Fruit fly (Drosophila melanogaster): ENCODE results near the gene Mettl2.

Mettl2 gene

DNA sequence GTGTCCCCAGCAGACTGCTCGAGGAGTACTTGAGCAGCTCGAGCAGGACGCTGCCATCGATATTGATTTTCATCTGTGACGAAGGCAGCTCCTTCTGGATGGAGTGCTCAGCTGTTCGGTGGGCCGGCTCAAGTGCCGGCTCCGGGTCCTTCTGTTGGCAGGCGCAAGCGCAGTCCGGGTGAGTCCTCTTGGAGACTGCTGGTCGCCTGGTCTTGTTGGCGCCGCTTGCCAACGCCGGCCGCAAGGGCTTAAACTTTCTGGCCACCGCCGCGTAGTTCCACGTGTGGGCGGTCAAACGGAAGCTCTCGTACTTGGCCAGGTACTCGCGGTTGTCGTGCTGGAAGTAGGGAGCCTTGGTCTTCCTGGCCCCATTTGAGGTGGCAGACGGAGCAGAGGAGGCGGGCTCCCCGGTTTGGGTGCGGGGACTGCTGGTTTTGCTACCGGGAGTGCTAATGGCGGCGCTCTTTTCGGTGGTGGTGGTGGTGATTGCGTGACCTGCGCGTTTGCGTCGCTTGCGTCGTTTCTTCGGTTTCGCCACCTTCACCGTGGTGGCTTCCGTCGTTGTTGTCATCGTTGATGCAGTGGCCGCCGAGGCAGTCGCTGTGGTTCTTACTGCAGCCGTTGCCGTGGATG is 22.8 kb upstream of the Mettl2 start:
- TF ChIP-seq net (GFP tag; optimal IDR thresholded peaks at IDR 0.05) (no peak), CG7368 (GFP tag; optimal IDR thresholded peaks at IDR 0.05) (peak; percentile 25), cyc (GFP tag; optimal IDR thresholded peaks at IDR 0.05) (no peak)

dm6 chr3L:1653752-1654151 is 14.7 kb upstream of the Mettl2 start:
- TF ChIP-seq CG9139 (GFP tag; optimal IDR thresholded peaks at IDR 0.05) (no peak), dsx (GFP tag; optimal IDR thresholded peaks at IDR 0.05; ENCODE audit: poor library complexity, severe bottlenecking) (no peak), achi (GFP tag; optimal IDR thresholded peaks at IDR 0.05) (no peak), CG8632 (GFP tag; optimal IDR thresholded peaks at IDR 0.05) (no peak), CG10669 (GFP tag; optimal IDR thresholded peaks at IDR 0.05) (no peak), Met (GFP tag; optimal IDR thresholded peaks at IDR 0.05) (no peak), CG3032 (tag; optimal IDR thresholded peaks at IDR 0.05) (no peak), Lpt (GFP tag; optimal IDR thresholded peaks at IDR 0.05) (no peak), Gug (GFP tag; IDR thresholded peaks at IDR 0.05) (no peak), fd85E (GFP tag; optimal IDR thresholded peaks at IDR 0.05) (no peak)

dm6 chr3L:1652700-1653200 is 13.7 kb upstream of the Mettl2 start, which contains the start of the genes CG7970 and Vta1:
CG7970 (plus strand) TSS chr3L:1652750.
Vta1 (minus strand) TSS chr3L:1652900.
- TF ChIP-seq Gug (GFP tag; IDR thresholded peaks at IDR 0.05): peak; percentile 13; the same call in 1 of the 2 replicates
- no peak for TF ChIP-seq fd59A (GFP tag; optimal IDR thresholded peaks at IDR 0.05)
- no peak for TF ChIP-seq Smox (GFP tag; optimal IDR thresholded peaks at IDR 0.05)
- peak; percentile 80 for TF ChIP-seq eg (GFP tag; IDR thresholded peaks at IDR 0.05)
- TF ChIP-seq CG1621 (tag; optimal IDR thresholded peaks at IDR 0.05): peak; percentile 80
- no peak for TF ChIP-seq Sox15 (GFP tag; optimal IDR thresholded peaks at IDR 0.05)
- peak; percentile 35; the same call in 1 of the 3 replicates for TF ChIP-seq CG6163 (GFP tag; IDR thresholded peaks at IDR 0.05)
- no peak for TF ChIP-seq CG11902 (GFP tag; optimal IDR thresholded peaks at IDR 0.05)
- no peak for TF ChIP-seq topi (GFP tag; optimal IDR thresholded peaks at IDR 0.05)
- no peak for TF ChIP-seq esn (GFP tag; optimal IDR thresholded peaks at IDR 0.05)
- TF ChIP-seq CG3919 (GFP tag; optimal IDR thresholded peaks at IDR 0.05): no peak
- peak; percentile 21 for TF ChIP-seq CG11762 (GFP tag; optimal IDR thresholded peaks at IDR 0.05; ENCODE audit: insufficient read depth)
- TF ChIP-seq CG32006 (GFP tag; optimal IDR thresholded peaks at IDR 0.05): no peak
- peak; percentile 75 for TF ChIP-seq spab (GFP tag; optimal IDR thresholded peaks at IDR 0.05)
- no peak for TF ChIP-seq CG4318 (GFP tag; optimal IDR thresholded peaks at IDR 0.05)
- TF ChIP-seq CG6854 (GFP tag; optimal IDR thresholded peaks at IDR 0.05): peak; percentile 79
- no peak for TF ChIP-seq ss (GFP tag; optimal IDR thresholded peaks at IDR 0.05)
- no peak for TF ChIP-seq Ets96B (tag; optimal IDR thresholded peaks at IDR 0.05)
- TF ChIP-seq Blimp-1 (GFP tag; optimal IDR thresholded peaks at IDR 0.05): no peak
- no peak for TF ChIP-seq CG10631 (GFP tag; optimal IDR thresholded peaks at IDR 0.05)
- TF ChIP-seq vri (GFP tag; optimal IDR thresholded peaks at IDR 0.05): no peak
- TF ChIP-seq pdm3 (GFP tag; optimal IDR thresholded peaks at IDR 0.05): no peak
- TF ChIP-seq CG3032 (tag; optimal IDR thresholded peaks at IDR 0.05): no peak
- TF ChIP-seq Hr4 (GFP tag; optimal IDR thresholded peaks at IDR 0.05): no peak
- peak in 1 of 2 experiments; percentile 45 for TF ChIP-seq salr (GFP tag; optimal IDR thresholded peaks at IDR 0.05)
- no peak for TF ChIP-seq OdsH (GFP tag; optimal IDR thresholded peaks at IDR 0.05)
- no peak for TF ChIP-seq achi (GFP tag; optimal IDR thresholded peaks at IDR 0.05)
- no peak for TF ChIP-seq CG6792 (GFP tag; optimal IDR thresholded peaks at IDR 0.05)
- peak; percentile 90 for TF ChIP-seq CG6276 (GFP tag; optimal IDR thresholded peaks at IDR 0.05)
- no peak for TF ChIP-seq Ets21C (GFP tag; optimal IDR thresholded peaks at IDR 0.05)
- peak; percentile 87 for TF ChIP-seq CG9139 (GFP tag; optimal IDR thresholded peaks at IDR 0.05)
- TF ChIP-seq Eip75B (GFP tag; optimal IDR thresholded peaks at IDR 0.05): no peak
- peak; percentile 79 for TF ChIP-seq net (GFP tag; optimal IDR thresholded peaks at IDR 0.05)
- peak; percentile 94 for TF ChIP-seq svp (GFP tag)
- TF ChIP-seq CG34406 (GFP tag; optimal IDR thresholded peaks at IDR 0.05): no peak
- no peak for TF ChIP-seq CG8319 (GFP tag; optimal IDR thresholded peaks at IDR 0.05)
- no peak for TF ChIP-seq fd85E (GFP tag; optimal IDR thresholded peaks at IDR 0.05)
- peak; percentile 9 for TF ChIP-seq CG7368 (GFP tag; optimal IDR thresholded peaks at IDR 0.05)
- TF ChIP-seq CG6808 (GFP tag; optimal IDR thresholded peaks at IDR 0.05): peak; percentile 83
- TF ChIP-seq CG31627 (GFP tag; optimal IDR thresholded peaks at IDR 0.05): no peak

Data from whole organism, prepupa.